Worm (Caenorhabditis elegans) whole organism, L2 larva: Measurements from ENCODE around the gene crn-6.

ENCODE experiments used
- Y55F3AM.14 ChIP-seq: fragments of 200-800 bp; sonication (Bioruptor generic); optimal IDR thresholded peaks from 2 replicates; lab custom pipeline; 2018; ENCODE audit warnings: mild to moderate bottlenecking, missing genetic modification characterization, missing compliant biosample characterization
- ZK546.5 ChIP-seq: sonication (generic microtip); optimal IDR thresholded peaks from 2 replicates; lab custom pipeline; 2017; ENCODE audit warnings: missing biosample characterization, missing genetic modification characterization
- aly-2 ChIP-seq: fragments of 150-350 bp; optimal IDR thresholded peaks from 2 replicates; lab custom pipeline; 2014; ENCODE audit warnings: missing biosample characterization, missing genetic modification characterization
- ceh-16 ChIP-seq: fragments of 150-350 bp; optimal IDR thresholded peaks from 2 replicates; lab custom pipeline; 2014; ENCODE audit warnings: missing biosample characterization, missing genetic modification characterization
- crh-2 ChIP-seq: sonication (generic microtip); optimal IDR thresholded peaks from 2 replicates; lab custom pipeline; 2017; ENCODE audit warnings: missing biosample characterization, missing genetic modification characterization
- egl-27 ChIP-seq: sonication (generic microtip); optimal IDR thresholded peaks from 3 replicates; lab custom pipeline; 2017; ENCODE audit warnings: missing biosample characterization, missing genetic modification reagents, missing genetic modification characterization
- elt-1 ChIP-seq: fragments of 150-350 bp; optimal IDR thresholded peaks from 2 replicates; lab custom pipeline; 2014; ENCODE audit warnings: missing biosample characterization, missing genetic modification characterization
- gmeb-1 ChIP-seq: fragments of 150-350 bp; optimal IDR thresholded peaks from 2 replicates; lab custom pipeline; 2014; ENCODE audit warnings: missing biosample characterization, missing genetic modification characterization
- nhr-11 ChIP-seq: fragments of 150-350 bp; optimal IDR thresholded peaks from 2 replicates; lab custom pipeline; 2014; ENCODE audit warnings: missing biosample characterization, missing genetic modification characterization
- nhr-129 ChIP-seq: fragments of 150-350 bp; optimal IDR thresholded peaks from 2 replicates; lab custom pipeline; 2014; ENCODE audit warnings: missing biosample characterization, missing genetic modification characterization
- nhr-23 ChIP-seq: fragments of 150-350 bp; optimal IDR thresholded peaks from 2 replicates; lab custom pipeline; 2014; ENCODE audit warnings: missing biosample characterization, missing genetic modification reagents, missing genetic modification characterization
- nhr-6 ChIP-seq: fragments of 150-350 bp; optimal IDR thresholded peaks from 2 replicates; lab custom pipeline; 2014; ENCODE audit warnings: missing biosample characterization, missing genetic modification characterization
- skn-1 ChIP-seq: sonication (generic microtip); optimal IDR thresholded peaks from 2 replicates; lab custom pipeline; 2017; ENCODE audit warnings: missing biosample characterization, missing genetic modification characterization
- sma-9 ChIP-seq, 2 experiments: fragments of 150-350 bp in 1 of 2; sonication (generic microtip) in 1 of 2; optimal IDR thresholded peaks; 2 replicates each; lab custom pipeline; 2014 to 2016; ENCODE audit warnings: missing genetic modification characterization in 2 of 2, mild to moderate bottlenecking in 1 of 2, missing biosample characterization in 1 of 2, missing compliant biosample characterization in 1 of 2, missing genetic modification reagents in 1 of 2, moderate library complexity in 1 of 2
- snpc-4 ChIP-seq: fragments of 150-350 bp; optimal IDR thresholded peaks from 2 replicates; lab custom pipeline; 2014; ENCODE audit warnings: missing biosample characterization, missing genetic modification characterization
- unc-55 ChIP-seq: fragments of 150-350 bp; sonication (generic microtip); optimal IDR thresholded peaks from 3 replicates; lab custom pipeline; 2014; ENCODE audit warnings: missing biosample characterization, missing genetic modification reagents, missing genetic modification characterization
- ztf-11 ChIP-seq: sonication (generic microtip); optimal IDR thresholded peaks from 2 replicates; lab custom pipeline; 2017; ENCODE audit warnings: missing biosample characterization, missing genetic modification characterization

The crn-6 gene

ce11 chrIII:9408304-9408703 lies 41.2 kb downstream of the crn-6 start:
- peak; percentile 48 for TF ChIP-seq unc-55 (GFP tag; lab: Kevin White, UChicago)
- peak; percentile 92 for TF ChIP-seq snpc-4

ce11 chrIII:9413340-9413739 lies 46.3 kb downstream of the crn-6 start, which contains the start of gene T26G10.3:
TSS of gene T26G10.3 (minus strand) at chrIII:9413440.
- no peak for TF ChIP-seq unc-55 (GFP tag; lab: Kevin White, UChicago)
- TF ChIP-seq aly-2 (tag; lab: Kevin White, UChicago): no peak
- no peak for TF ChIP-seq ceh-16 (tag; lab: Kevin White, UChicago)
- TF ChIP-seq nhr-23: no peak
- TF ChIP-seq nhr-129 (tag; lab: Kevin White, UChicago): no peak
- TF ChIP-seq nhr-6 (tag; lab: Kevin White, UChicago): no peak
- TF ChIP-seq ZK546.5: no peak
- TF ChIP-seq Y55F3AM.14 (GFP tag; lab: Kevin White, UChicago): no peak
- TF ChIP-seq egl-27: no peak
- TF ChIP-seq sma-9 (GFP tag; optimal IDR thresholded peaks at IDR 0.05; lab: Kevin White, UChicago): no peak
- TF ChIP-seq sma-9 (tag; optimal IDR thresholded peaks at IDR 0.05; lab: Kevin White, UChicago): no peak
- no peak for TF ChIP-seq gmeb-1 (tag; lab: Kevin White, UChicago)
- no peak for TF ChIP-seq nhr-11 (tag; lab: Kevin White, UChicago)
- TF ChIP-seq ztf-11 (tag; lab: Kevin White, UChicago): no peak
- TF ChIP-seq elt-1 (tag; lab: Kevin White, UChicago): no peak
- TF ChIP-seq skn-1 (tag; lab: Kevin White, UChicago): no peak
- no peak for TF ChIP-seq crh-2 (tag; lab: Kevin White, UChicago)
